Fruit fly (Drosophila melanogaster) S2 (cell line): Measurements from ENCODE around the gene Jarid2.

ENCODE experiments used
- CG8478 ChIP-seq: fragments of >200 bp; optimal IDR thresholded peaks from 2 replicates; lab custom pipeline; 2018
- CTCF ChIP-seq, 2 experiments: fragments of >200 bp; optimal IDR thresholded peaks; 2 replicates each; lab custom pipeline; 2018

DNA sequence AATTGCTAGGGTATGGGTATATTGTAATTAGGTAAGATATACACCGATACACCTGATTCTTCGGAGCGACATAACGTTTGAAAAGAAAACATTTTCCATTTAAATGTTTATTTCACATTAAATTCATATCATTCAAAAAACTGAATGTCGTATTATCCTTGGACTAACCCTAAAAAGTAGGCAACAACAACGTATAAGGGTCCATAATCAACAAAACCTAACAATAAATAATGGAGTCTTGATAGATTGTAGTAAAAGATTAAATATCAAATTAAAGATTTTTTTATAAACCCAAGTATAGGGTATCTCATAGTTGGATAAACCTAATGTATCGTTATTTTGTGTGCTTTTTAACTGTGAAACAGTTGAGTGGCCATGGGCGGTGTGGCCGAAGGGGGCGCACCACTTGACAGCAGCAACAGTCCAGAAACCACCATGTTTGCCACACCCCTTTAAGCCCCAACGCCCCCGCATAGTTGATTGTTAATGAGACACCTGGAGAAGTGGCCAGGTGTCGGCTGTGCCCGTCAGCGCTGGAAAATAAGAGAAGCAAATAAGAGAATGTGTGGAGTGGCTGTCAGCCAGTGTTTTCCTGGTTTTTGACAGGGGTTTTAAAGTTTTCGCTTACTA is 8.5 kb upstream of the Jarid2 start:
- no peak for TF ChIP-seq CTCF (optimal IDR thresholded peaks at IDR 0.05; lab: Kevin White, UChicago)
- no peak for TF ChIP-seq CG8478 (lab: Kevin White, UChicago)
